Worm (Caenorhabditis elegans): ENCODE data around the gene tftc-5.

tftc-5 gene

DNA sequence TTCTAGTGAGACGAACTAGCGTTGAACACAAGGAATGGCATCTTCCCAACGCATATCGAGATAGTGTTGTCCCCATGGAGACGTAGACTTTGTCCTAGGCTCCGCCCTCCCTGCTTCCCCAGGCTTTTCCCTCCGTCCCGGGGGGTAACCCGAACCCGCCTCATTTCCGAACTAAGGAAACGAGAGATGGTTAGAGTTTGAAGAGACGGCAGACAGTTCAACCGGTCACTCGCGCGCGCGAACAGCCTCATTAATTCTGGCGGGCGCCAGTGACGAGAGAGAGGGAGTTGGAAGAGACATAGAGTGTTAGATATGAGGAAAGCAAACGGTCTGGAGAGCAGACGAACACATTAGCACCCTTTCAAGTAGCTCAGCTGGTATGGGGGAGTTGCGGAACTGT is 15.4 kb downstream of the tftc-5 start:
- TF ChIP-seq ceh-13 (GFP tag; optimal IDR thresholded peaks at IDR 0.05), result no peak
- TF ChIP-seq flt-1 (GFP tag; IDR thresholded peaks at IDR 0.05), result no peak
- no peak for TF ChIP-seq ama-1 (optimal IDR thresholded peaks at IDR 0.05)
- TF ChIP-seq aly-1 (tag; optimal IDR thresholded peaks at IDR 0.05), result no peak
- TF ChIP-seq ceh-36 (tag; optimal IDR thresholded peaks at IDR 0.05), result no peak
- no peak for TF ChIP-seq F13C5.2 (tag; optimal IDR thresholded peaks at IDR 0.05)
- TF ChIP-seq hmbx-1 (tag; optimal IDR thresholded peaks at IDR 0.05), result no peak
- TF ChIP-seq B0310.2 (tag; optimal IDR thresholded peaks at IDR 0.05), result no peak
- TF ChIP-seq pes-1 (GFP tag; IDR thresholded peaks at IDR 0.05), result no peak
- no peak for TF ChIP-seq ets-7 (tag; optimal IDR thresholded peaks at IDR 0.05)
- TF ChIP-seq tbx-11 (GFP tag; IDR thresholded peaks at IDR 0.05), result no peak
- TF ChIP-seq tra-4 (tag; optimal IDR thresholded peaks at IDR 0.05), result no peak
- no peak for TF ChIP-seq tbx-37 (GFP tag; conservative IDR thresholded peaks at IDR 0.05)
- TF ChIP-seq sea-1 (GFP tag; conservative IDR thresholded peaks at IDR 0.05), result no peak
- no peak for TF ChIP-seq scrt-1 (GFP tag; IDR thresholded peaks at IDR 0.05)
- TF ChIP-seq hnd-1 (tag; optimal IDR thresholded peaks at IDR 0.05), result no peak

DNA sequence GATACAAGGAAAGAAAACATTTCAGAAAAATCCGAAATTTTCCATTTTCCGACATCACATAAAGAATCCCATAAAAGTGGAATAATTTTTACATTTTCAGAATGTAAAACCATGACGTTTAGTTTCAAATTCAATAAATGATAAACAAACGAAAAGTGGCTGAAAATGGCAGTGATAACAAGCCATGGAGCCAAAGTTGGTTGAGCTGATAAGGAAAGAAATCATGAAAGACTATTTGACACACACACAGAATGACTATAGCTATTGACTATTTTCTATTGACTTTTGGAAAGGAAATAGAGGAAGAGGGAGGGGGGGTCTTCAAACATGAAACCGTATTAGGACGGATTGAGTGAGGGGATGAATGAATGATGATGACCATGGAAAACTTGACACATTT is 17.8 kb downstream of the tftc-5 start:
- TF ChIP-seq scrt-1 (GFP tag; IDR thresholded peaks at IDR 0.05), result no peak
- no peak for TF ChIP-seq tbx-11 (GFP tag; IDR thresholded peaks at IDR 0.05)
- TF ChIP-seq tra-4 (tag; optimal IDR thresholded peaks at IDR 0.05), result no peak
- no peak for TF ChIP-seq ceh-36 (tag; optimal IDR thresholded peaks at IDR 0.05)
- TF ChIP-seq hnd-1 (tag; optimal IDR thresholded peaks at IDR 0.05), result no peak
- no peak for TF ChIP-seq ama-1 (optimal IDR thresholded peaks at IDR 0.05)
- TF ChIP-seq ceh-13 (GFP tag; optimal IDR thresholded peaks at IDR 0.05), result no peak
- TF ChIP-seq flt-1 (GFP tag; IDR thresholded peaks at IDR 0.05), result no peak
- TF ChIP-seq hmg-4 (GFP tag; optimal IDR thresholded peaks at IDR 0.05), result no peak
- no peak for TF ChIP-seq B0310.2 (tag; optimal IDR thresholded peaks at IDR 0.05)
- TF ChIP-seq pes-1 (GFP tag; IDR thresholded peaks at IDR 0.05), result no peak
- TF ChIP-seq hmbx-1 (tag; optimal IDR thresholded peaks at IDR 0.05), result no peak

DNA sequence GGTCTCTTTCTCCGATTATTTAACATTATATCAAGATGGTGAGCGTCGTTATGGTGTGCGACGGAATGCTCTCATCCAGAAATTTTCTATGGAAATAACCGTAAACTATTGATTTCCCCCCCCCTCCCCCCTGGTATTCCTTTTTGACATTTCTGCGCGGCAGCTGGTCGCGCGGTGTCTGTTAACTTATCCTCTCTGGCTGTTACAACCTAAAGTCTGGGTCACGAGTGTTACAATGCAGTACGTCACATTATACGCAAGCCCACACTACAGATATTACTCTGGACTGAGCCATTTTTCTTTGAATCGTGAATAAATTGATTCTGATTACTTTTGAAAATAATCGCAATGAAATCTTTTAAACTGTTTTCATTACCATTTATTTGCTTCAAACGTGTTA is 27.2 kb downstream of the tftc-5 start:
- TF ChIP-seq ama-1 (optimal IDR thresholded peaks at IDR 0.05), result no peak
- TF ChIP-seq hmbx-1 (tag; optimal IDR thresholded peaks at IDR 0.05), result no peak
- TF ChIP-seq ceh-36 (tag; optimal IDR thresholded peaks at IDR 0.05), result no peak
- TF ChIP-seq ceh-13 (GFP tag; optimal IDR thresholded peaks at IDR 0.05), result no peak
- TF ChIP-seq B0310.2 (tag; optimal IDR thresholded peaks at IDR 0.05), result no peak

DNA sequence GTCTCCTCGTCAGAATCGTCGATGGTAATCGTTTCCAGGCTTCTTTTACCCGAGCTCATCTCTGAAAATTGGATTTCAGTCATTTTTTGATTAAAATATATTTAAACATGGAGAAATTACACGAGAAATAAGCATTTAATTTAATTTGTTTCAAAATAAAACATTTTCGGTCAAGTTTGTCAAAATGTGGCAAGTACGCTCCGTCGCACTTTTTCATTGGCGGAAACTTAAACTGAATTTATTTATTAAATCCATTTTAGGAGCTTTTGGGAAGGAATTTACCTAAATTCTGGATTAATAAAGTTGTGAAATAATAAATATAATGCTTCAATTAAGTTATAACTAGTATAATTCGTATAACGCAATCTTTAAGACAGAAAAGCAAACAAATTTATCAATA is 35.9 kb downstream of the tftc-5 start, which contains the start of gene rcq-5:
rcq-5 (minus strand) TSS at position 83 of the 400 bp plus-strand sequence.
- no peak for TF ChIP-seq ama-1 (optimal IDR thresholded peaks at IDR 0.05)
- no peak for TF ChIP-seq ceh-13 (GFP tag; optimal IDR thresholded peaks at IDR 0.05)
- TF ChIP-seq tbx-37 (GFP tag; conservative IDR thresholded peaks at IDR 0.05), result no peak

DNA sequence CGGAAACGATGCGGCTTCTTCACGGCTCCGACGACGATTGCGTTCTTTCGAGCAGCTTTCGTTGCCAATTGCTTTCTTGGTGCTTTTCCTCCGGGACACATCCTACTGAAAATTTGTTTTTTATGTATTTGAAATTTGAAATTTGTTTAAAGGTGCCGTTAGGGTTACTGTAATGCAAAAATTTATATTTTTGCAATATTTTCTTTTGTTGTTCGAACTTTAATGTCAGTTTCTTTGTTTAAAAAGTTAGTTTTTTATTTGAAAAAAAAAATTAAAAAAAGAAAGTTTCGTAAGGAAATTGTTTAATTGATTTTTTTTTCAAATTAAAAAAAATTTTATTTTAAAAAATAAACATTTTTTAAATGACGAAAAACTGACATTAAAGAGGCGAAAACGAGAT is 36.7 kb downstream of the tftc-5 start, which contains the start of gene his-69:
his-69 (minus strand) TSS at position 101 of the 400 bp plus-strand sequence.
- TF ChIP-seq tbx-37 (GFP tag; conservative IDR thresholded peaks at IDR 0.05) (no peak), F13C5.2 (tag; optimal IDR thresholded peaks at IDR 0.05) (no peak), ceh-36 (tag; optimal IDR thresholded peaks at IDR 0.05) (no peak), hmg-4 (GFP tag; optimal IDR thresholded peaks at IDR 0.05) (no peak)

DNA sequence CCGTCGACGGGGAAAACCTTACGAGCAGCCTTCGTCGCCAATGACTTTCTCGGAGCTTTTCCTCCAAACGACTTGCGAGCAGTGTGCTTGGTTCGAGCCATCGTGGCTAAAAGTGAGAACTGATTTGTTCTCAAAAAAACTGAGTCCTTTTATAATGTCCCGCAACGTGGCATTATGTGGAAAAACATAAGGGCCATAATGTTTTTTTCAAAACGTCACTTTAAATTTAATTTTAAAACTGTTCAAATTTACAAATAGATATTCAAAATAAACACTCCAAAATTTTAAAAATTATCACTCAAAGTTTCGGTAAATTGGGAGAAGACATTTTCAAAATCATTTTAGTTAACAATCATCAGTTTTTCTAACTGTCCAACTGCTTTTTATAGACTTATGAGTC is 38.1 kb downstream of the tftc-5 start, which contains the start of gene his-70:
his-70 (minus strand) TSS at position 101 of the 400 bp plus-strand sequence.
- no peak for TF ChIP-seq B0310.2 (tag; optimal IDR thresholded peaks at IDR 0.05)
- no peak for TF ChIP-seq ceh-36 (tag; optimal IDR thresholded peaks at IDR 0.05)
- no peak for TF ChIP-seq ama-1 (optimal IDR thresholded peaks at IDR 0.05)
- no peak for TF ChIP-seq flt-1 (GFP tag; IDR thresholded peaks at IDR 0.05)
- no peak for TF ChIP-seq hnd-1 (tag; optimal IDR thresholded peaks at IDR 0.05)
- TF ChIP-seq pes-1 (GFP tag; IDR thresholded peaks at IDR 0.05), result no peak
- TF ChIP-seq tbx-11 (GFP tag; IDR thresholded peaks at IDR 0.05), result no peak
- TF ChIP-seq tbx-37 (GFP tag; conservative IDR thresholded peaks at IDR 0.05), result no peak
- TF ChIP-seq tra-4 (tag; optimal IDR thresholded peaks at IDR 0.05), result no peak
- no peak for TF ChIP-seq F13C5.2 (tag; optimal IDR thresholded peaks at IDR 0.05)
- no peak for TF ChIP-seq ceh-13 (GFP tag; optimal IDR thresholded peaks at IDR 0.05)
- TF ChIP-seq ets-7 (tag; optimal IDR thresholded peaks at IDR 0.05), result no peak
- no peak for TF ChIP-seq hmbx-1 (tag; optimal IDR thresholded peaks at IDR 0.05)
- no peak for TF ChIP-seq aly-1 (tag; optimal IDR thresholded peaks at IDR 0.05)
- TF ChIP-seq hmg-4 (GFP tag; optimal IDR thresholded peaks at IDR 0.05), result no peak
- TF ChIP-seq scrt-1 (GFP tag; IDR thresholded peaks at IDR 0.05), result no peak
- TF ChIP-seq sea-1 (GFP tag; conservative IDR thresholded peaks at IDR 0.05), result no peak

DNA sequence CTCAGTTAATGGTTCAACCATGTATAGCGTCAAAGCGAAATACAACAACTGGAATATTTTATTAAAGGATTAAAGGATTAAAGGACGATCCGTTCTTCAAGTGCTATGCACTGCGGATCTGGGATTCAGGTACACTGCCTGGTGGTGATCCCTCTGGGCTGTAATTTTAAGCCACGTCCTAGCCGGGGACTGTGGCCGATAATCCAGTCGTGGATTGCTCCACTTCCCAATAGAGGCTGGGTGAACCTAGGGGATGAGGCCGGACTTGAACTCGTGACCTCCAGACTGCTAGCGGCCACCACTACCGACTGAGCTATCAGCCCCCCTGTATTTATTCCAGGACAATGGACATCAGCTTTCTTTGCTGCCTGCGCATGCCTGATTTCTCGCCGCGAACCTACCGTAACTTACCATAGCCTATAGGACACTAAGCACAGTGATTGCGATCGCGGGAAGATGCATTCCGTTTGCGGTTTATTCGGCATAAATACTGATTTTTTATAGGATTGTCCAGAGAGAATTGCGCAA is 39.0 kb downstream of the tftc-5 start:
- TF ChIP-seq ceh-36 (tag; optimal IDR thresholded peaks at IDR 0.05), result peak; percentile 13
- TF ChIP-seq pes-1 (GFP tag; IDR thresholded peaks at IDR 0.05), result peak; percentile 34; the same call in 1 of the 2 replicates

DNA sequence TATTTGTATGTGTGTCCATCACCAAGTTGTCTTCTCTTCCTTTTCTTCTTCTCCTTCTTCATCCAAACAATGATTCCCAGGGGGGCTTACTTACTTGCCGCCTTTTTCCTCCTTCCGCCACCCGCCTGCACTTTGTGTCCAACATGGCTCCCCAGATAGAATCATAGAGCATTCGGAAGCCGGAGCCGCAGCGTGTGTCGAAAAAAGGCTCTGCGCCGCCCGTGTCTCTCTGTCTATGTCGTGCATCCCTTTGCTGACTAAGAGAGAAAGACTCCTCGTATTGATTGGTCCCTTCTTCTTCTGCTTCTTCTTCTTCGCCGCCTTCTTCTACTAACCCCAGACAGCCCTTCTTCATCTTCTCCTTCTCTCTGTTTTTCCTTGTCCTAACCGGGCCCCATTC is 41.8 kb downstream of the tftc-5 start:
- TF ChIP-seq tbx-11 (GFP tag; IDR thresholded peaks at IDR 0.05) (no peak), B0310.2 (tag; optimal IDR thresholded peaks at IDR 0.05) (no peak), F13C5.2 (tag; optimal IDR thresholded peaks at IDR 0.05) (no peak), aly-1 (tag; optimal IDR thresholded peaks at IDR 0.05) (no peak), tbx-37 (GFP tag; conservative IDR thresholded peaks at IDR 0.05) (no peak), ets-7 (tag; optimal IDR thresholded peaks at IDR 0.05) (no peak), scrt-1 (GFP tag; IDR thresholded peaks at IDR 0.05) (no peak), ceh-13 (GFP tag; optimal IDR thresholded peaks at IDR 0.05) (no peak), pes-1 (GFP tag; IDR thresholded peaks at IDR 0.05) (no peak), hmg-4 (GFP tag; optimal IDR thresholded peaks at IDR 0.05) (peak; percentile 48), sea-1 (GFP tag; conservative IDR thresholded peaks at IDR 0.05) (0 out of 2 replicates have a peak, but pooled peaks have one; percentile 41)

Data from whole organism, early embryonic.